Fruit fly (Drosophila melanogaster) whole organism, embryonic: ENCODE measurements around the gene CG15506.

ENCODE experiments used
- Bteb2 ChIP-seq: fragments of 200-800 bp; sonication (Bioruptor generic); optimal IDR thresholded peaks from 2 replicates; lab custom pipeline; 2016; ENCODE audit warnings: missing biosample characterization, missing genetic modification characterization
- CG10462 ChIP-seq: fragments of 200-800 bp; sonication (Bioruptor generic); optimal IDR thresholded peaks from 2 replicates; lab custom pipeline; 2016; ENCODE audit warnings: missing biosample characterization, missing genetic modification characterization
- CG12155 ChIP-seq: fragments of 200-800 bp; sonication (Bioruptor generic); optimal IDR thresholded peaks from 3 replicates; lab custom pipeline; 2016; ENCODE audit warnings: missing biosample characterization, missing genetic modification characterization
- CG13296 ChIP-seq: fragments of 200-800 bp; sonication (Bioruptor generic); optimal IDR thresholded peaks from 3 replicates; lab custom pipeline; 2018; ENCODE audit warnings: missing biosample characterization, mild to moderate bottlenecking, missing genetic modification characterization
- CG14860 ChIP-seq: fragments of 200-800 bp; sonication (Bioruptor generic); IDR thresholded peaks from 3 replicates; pipeline ENCODE4 v1.3.6; 2022; ENCODE audit warnings: missing biosample characterization, missing genetic modification characterization; ENCODE audit not compliant: partially characterized antibody
- CG18599 ChIP-seq: fragments of 200-800 bp; sonication (Bioruptor generic); optimal IDR thresholded peaks from 3 replicates; lab custom pipeline; 2017; ENCODE audit warnings: missing biosample characterization, missing genetic modification characterization, mild to moderate bottlenecking, moderate library complexity, missing genetic modification reagents
- CG18619 ChIP-seq: fragments of 200-800 bp; sonication (Bioruptor generic); optimal IDR thresholded peaks from 3 replicates; lab custom pipeline; 2017; ENCODE audit warnings: missing biosample characterization, mild to moderate bottlenecking, missing genetic modification characterization
- CG2120 ChIP-seq: fragments of 200-800 bp; sonication (Bioruptor generic); optimal IDR thresholded peaks from 3 replicates; lab custom pipeline; 2016; ENCODE audit warnings: missing biosample characterization, missing genetic modification characterization
- CG2199 ChIP-seq: fragments of 200-800 bp; sonication (Bioruptor generic); IDR thresholded peaks from 3 replicates; pipeline ENCODE4 v1.3.6; 2022; ENCODE audit warnings: missing biosample characterization, missing genetic modification characterization
- CG2678 ChIP-seq: fragments of 200-800 bp; sonication (Bioruptor generic); optimal IDR thresholded peaks from 3 replicates; lab custom pipeline; 2019; ENCODE audit warnings: missing biosample characterization, mild to moderate bottlenecking, missing genetic modification characterization, moderate library complexity
- CG2712 ChIP-seq: fragments of 200-800 bp; optimal IDR thresholded peaks from 3 replicates; lab custom pipeline; 2019; ENCODE audit warnings: missing biosample characterization, mild to moderate bottlenecking, missing genetic modification characterization, moderate library complexity
- CG3163 ChIP-seq: fragments of 200-800 bp; sonication (Bioruptor generic); optimal IDR thresholded peaks from 3 replicates; lab custom pipeline; 2016; ENCODE audit warnings: missing biosample characterization, missing genetic modification characterization
- CG32767 ChIP-seq: fragments of 200-800 bp; sonication (Bioruptor generic); IDR thresholded peaks from 2 replicates; pipeline ENCODE4 v1.3.6; 2022; ENCODE audit warnings: missing biosample characterization, missing genetic modification characterization
- CG4360 ChIP-seq: fragments of 200-800 bp; sonication (Bioruptor generic); IDR thresholded peaks from 2 replicates; pipeline ENCODE4 v1.3.6; 2022; ENCODE audit warnings: missing biosample characterization, missing genetic modification characterization
- CG8765 ChIP-seq: fragments of 200-800 bp; sonication (Bioruptor generic); IDR thresholded peaks from 2 replicates; pipeline ENCODE4 v1.3.6; 2022; ENCODE audit warnings: missing biosample characterization, missing genetic modification characterization
- CG9797 ChIP-seq: fragments of 200-800 bp; sonication (Bioruptor generic); optimal IDR thresholded peaks from 3 replicates; lab custom pipeline; 2018; ENCODE audit warnings: missing biosample characterization, mild to moderate bottlenecking, missing genetic modification characterization
- CG9817 ChIP-seq: fragments of 200-800 bp; sonication (Bioruptor generic); optimal IDR thresholded peaks from 2 replicates; lab custom pipeline; 2018; ENCODE audit warnings: missing biosample characterization, mild to moderate bottlenecking, missing genetic modification characterization, moderate library complexity
- CkIIα-i1 ChIP-seq: fragments of 200-800 bp; sonication (Bioruptor generic); IDR thresholded peaks from 2 replicates; pipeline ENCODE4 v1.3.6; 2022; ENCODE audit warnings: missing biosample characterization, missing genetic modification characterization
- E2f1 ChIP-seq: fragments of 200-800 bp; sonication (Bioruptor generic); IDR thresholded peaks from 2 replicates; pipeline ENCODE4 v1.3.6; 2022; ENCODE audit warnings: missing biosample characterization, missing genetic modification characterization
- Fer2 ChIP-seq: fragments of 200-800 bp; sonication (Bioruptor generic); optimal IDR thresholded peaks from 2 replicates; lab custom pipeline; 2018; ENCODE audit warnings: missing biosample characterization, mild to moderate bottlenecking, missing genetic modification characterization, moderate library complexity
- Hey ChIP-seq: fragments of 200-800 bp; sonication (Bioruptor generic); optimal IDR thresholded peaks from 3 replicates; lab custom pipeline; 2018; ENCODE audit warnings: missing biosample characterization, mild to moderate bottlenecking, missing genetic modification characterization
- HmgD ChIP-seq: fragments of 200-800 bp; sonication (Bioruptor generic); optimal IDR thresholded peaks from 3 replicates; lab custom pipeline; 2016; ENCODE audit warnings: missing biosample characterization, missing genetic modification characterization
- MESR4 ChIP-seq: fragments of 200-800 bp; sonication (Bioruptor generic); optimal IDR thresholded peaks from 2 replicates; lab custom pipeline; 2018; ENCODE audit warnings: missing biosample characterization, mild to moderate bottlenecking, missing genetic modification characterization, moderate library complexity
- Meics ChIP-seq: fragments of 200-800 bp; sonication (Bioruptor generic); optimal IDR thresholded peaks from 2 replicates; lab custom pipeline; 2017; ENCODE audit warnings: missing biosample characterization, mild to moderate bottlenecking, missing genetic modification characterization
- NK7.1 ChIP-seq: fragments of 200-800 bp; sonication (Bioruptor generic); optimal IDR thresholded peaks from 3 replicates; lab custom pipeline; 2016; ENCODE audit warnings: missing biosample characterization, missing genetic modification characterization
- Poxn ChIP-seq: fragments of 200-800 bp; sonication (Bioruptor generic); IDR thresholded peaks from 2 replicates; pipeline ENCODE4 v1.3.6; 2022; ENCODE audit warnings: missing biosample characterization, missing genetic modification characterization
- Side ChIP-seq: fragments of 200-800 bp; sonication (Bioruptor generic); optimal IDR thresholded peaks from 2 replicates; lab custom pipeline; 2016; ENCODE audit warnings: missing biosample characterization, missing genetic modification characterization
- br ChIP-seq: fragments of >200 bp; optimal IDR thresholded peaks from 2 replicates; lab custom pipeline; 2017
- btn ChIP-seq: fragments of 200-800 bp; sonication (Bioruptor generic); optimal IDR thresholded peaks from 2 replicates; lab custom pipeline; 2016; ENCODE audit warnings: missing biosample characterization, missing genetic modification characterization
- cad ChIP-seq: fragments of >200 bp; optimal IDR thresholded peaks from 2 replicates; lab custom pipeline; 2017; ENCODE audit warnings: missing biosample characterization, missing genetic modification characterization
- cg ChIP-seq: fragments of 200-800 bp; sonication (Bioruptor generic); optimal IDR thresholded peaks from 3 replicates; lab custom pipeline; 2019; ENCODE audit warnings: missing biosample characterization, mild to moderate bottlenecking, missing genetic modification characterization, moderate library complexity
- chif ChIP-seq, 2 experiments: fragments of 200-800 bp; sonication (Bioruptor generic); optimal IDR thresholded peaks; 3 replicates each; lab custom pipeline; 2016; ENCODE audit warnings: missing biosample characterization in 2 of 2, missing genetic modification characterization in 2 of 2
- croc ChIP-seq: fragments of 200-800 bp; sonication (Bioruptor generic); conservative IDR thresholded peaks from 3 replicates; pipeline ENCODE4 v1.3.6; 2022; ENCODE audit warnings: missing biosample characterization, missing genetic modification characterization
- dati ChIP-seq: fragments of 200-800 bp; sonication (Bioruptor generic); IDR thresholded peaks from 2 replicates; pipeline ENCODE4 v1.3.6; 2022; ENCODE audit warnings: missing biosample characterization, missing genetic modification characterization
- fd96Cb ChIP-seq: fragments of 200-800 bp; sonication (Bioruptor generic); optimal IDR thresholded peaks from 2 replicates; lab custom pipeline; 2018; ENCODE audit warnings: missing biosample characterization, mild to moderate bottlenecking, missing genetic modification characterization, moderate library complexity
- gcm2 ChIP-seq: fragments of 200-800 bp; sonication (Bioruptor generic); optimal IDR thresholded peaks from 2 replicates; lab custom pipeline; 2016; ENCODE audit warnings: missing biosample characterization, missing genetic modification characterization
- hb ChIP-seq: fragments of 200-800 bp; sonication (Bioruptor generic); IDR thresholded peaks from 3 replicates; pipeline ENCODE4 v1.3.6; 2022; ENCODE audit warnings: missing biosample characterization, missing genetic modification characterization; ENCODE audit not compliant: partially characterized antibody
- jumu ChIP-seq: fragments of 200-800 bp; sonication (Bioruptor generic); optimal IDR thresholded peaks from 3 replicates; lab custom pipeline; 2016; ENCODE audit warnings: missing biosample characterization, missing genetic modification characterization
- klu ChIP-seq: fragments of 200-800 bp; sonication (Bioruptor generic); IDR thresholded peaks from 2 replicates; pipeline ENCODE4 v1.3.6; 2022; ENCODE audit warnings: missing biosample characterization, missing genetic modification characterization
- lola ChIP-seq, 3 experiments: fragments of >200 bp in 2 of 3; fragments of 200-800 bp in 1 of 3; sonication (Bioruptor generic) in 1 of 3; optimal IDR thresholded peaks; 2 replicates each; lab custom pipeline; 2017 to 2019; ENCODE audit warnings: missing biosample characterization in 3 of 3, missing genetic modification characterization in 3 of 3, mild to moderate bottlenecking in 1 of 3, moderate library complexity in 1 of 3
- nau ChIP-seq: fragments of 200-800 bp; sonication (Bioruptor generic); optimal IDR thresholded peaks from 3 replicates; lab custom pipeline; 2017; ENCODE audit warnings: missing biosample characterization, mild to moderate bottlenecking, missing genetic modification characterization, missing genetic modification reagents
- ro ChIP-seq: fragments of 200-800 bp; sonication (Bioruptor generic); IDR thresholded peaks from 2 replicates; pipeline ENCODE4 v1.3.6; 2022; ENCODE audit warnings: missing biosample characterization, missing genetic modification characterization
- sim ChIP-seq: fragments of 200-800 bp; sonication (Bioruptor generic); IDR thresholded peaks from 2 replicates; pipeline ENCODE4 v1.3.6; 2022; ENCODE audit warnings: missing biosample characterization, missing genetic modification characterization
- sima ChIP-seq: fragments of 200-800 bp; sonication (Bioruptor generic); optimal IDR thresholded peaks from 2 replicates; lab custom pipeline; 2016; ENCODE audit warnings: missing biosample characterization, missing genetic modification characterization
- sna ChIP-seq: fragments of 200-800 bp; sonication (Bioruptor generic); IDR thresholded peaks from 2 replicates; pipeline ENCODE4 v1.3.6; 2022; ENCODE audit warnings: missing biosample characterization, missing genetic modification characterization; ENCODE audit not compliant: partially characterized antibody
- sug ChIP-seq: fragments of 200-800 bp; optimal IDR thresholded peaks from 2 replicates; lab custom pipeline; 2019; ENCODE audit warnings: missing biosample characterization, mild to moderate bottlenecking, missing genetic modification characterization, moderate library complexity
- tio ChIP-seq: fragments of 200-800 bp; sonication (Bioruptor generic); optimal IDR thresholded peaks from 2 replicates; lab custom pipeline; 2017; ENCODE audit warnings: missing biosample characterization, missing genetic modification characterization, inconsistent platforms
- usp ChIP-seq: fragments of >200 bp; optimal IDR thresholded peaks from 2 replicates; lab custom pipeline; 2017; ENCODE audit warnings: missing biosample characterization, missing genetic modification characterization
- vnd ChIP-seq: fragments of 200-800 bp; sonication (Bioruptor generic); IDR thresholded peaks from 3 replicates; pipeline ENCODE4 v1.3.6; 2022; ENCODE audit warnings: missing biosample characterization, missing genetic modification characterization; ENCODE audit not compliant: partially characterized antibody
- wek ChIP-seq: fragments of 200-800 bp; sonication (Bioruptor generic); optimal IDR thresholded peaks from 3 replicates; lab custom pipeline; 2018; ENCODE audit warnings: missing biosample characterization, mild to moderate bottlenecking, missing genetic modification characterization, moderate library complexity
- zf30C ChIP-seq: fragments of 200-800 bp; sonication (Bioruptor generic); optimal IDR thresholded peaks from 3 replicates; lab custom pipeline; 2018; ENCODE audit warnings: missing biosample characterization, mild to moderate bottlenecking, missing genetic modification characterization

The CG15506 gene

DNA sequence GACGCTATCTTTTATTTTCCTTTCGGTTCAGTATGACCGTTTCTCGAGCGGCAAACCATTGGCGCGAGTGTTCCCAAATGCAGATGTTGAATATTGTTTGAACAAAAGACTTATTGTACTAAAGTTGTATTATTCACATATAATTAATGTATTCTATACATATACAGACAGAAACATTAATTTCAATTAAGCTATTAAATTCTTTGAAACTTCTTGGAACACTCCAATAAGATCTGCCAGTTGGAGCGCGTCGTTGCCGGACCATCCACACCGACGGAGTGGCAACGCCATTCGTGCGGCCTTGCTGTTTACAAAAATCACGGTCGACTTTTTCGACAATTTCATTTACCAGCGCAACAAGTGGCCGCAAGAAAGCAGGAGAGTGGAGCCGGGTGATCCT, 26.6 kb downstream of the CG15506 start, which contains the start of the genes Wdr24 and IntS11 (continued):
- TF ChIP-seq cad (GFP tag; lab: Kevin White, UChicago): no peak
- TF ChIP-seq hb (GFP tag; lab: Robert Waterston, UW): no peak
- TF ChIP-seq nau (GFP tag; lab: Kevin White, UChicago): no peak
- 0 out of 2 replicates have a peak, but pooled peaks have one; percentile 49 for TF ChIP-seq sim
- TF ChIP-seq Poxn (GFP tag; lab: Robert Waterston, UW): peak; percentile 87
- TF ChIP-seq zf30C: no peak
- peak; percentile 18; the same call in 1 of the 2 replicates for TF ChIP-seq ro (GFP tag; lab: Robert Waterston, UW)
- 0 out of 2 replicates have a peak, but pooled peaks have one; percentile 39 for TF ChIP-seq dati (GFP tag; lab: Robert Waterston, UW)
- no peak for TF ChIP-seq CG10462 (GFP tag; lab: Kevin White, UChicago)
- TF ChIP-seq btn: no peak
- peak; percentile 87 for TF ChIP-seq CG9797
- TF ChIP-seq CG12155 (GFP tag; lab: Kevin White, UChicago): peak; percentile 89
- TF ChIP-seq Hey (tag; lab: Kevin White, UChicago): no peak
- peak; percentile 85; the same call in 1 of the 2 replicates for TF ChIP-seq CG8765 (GFP tag; lab: Robert Waterston, UW)
- TF ChIP-seq sug (tag; lab: Kevin White, UChicago): peak; percentile 89
- peak; percentile 67 for TF ChIP-seq CG18619 (GFP tag; lab: Kevin White, UChicago)
- TF ChIP-seq wek: peak; percentile 22
- no peak for TF ChIP-seq NK7.1
- TF ChIP-seq tio: no peak
- TF ChIP-seq cg (GFP tag; lab: Kevin White, UChicago): no peak
- TF ChIP-seq CG3163 (GFP tag; lab: Kevin White, UChicago): no peak
- TF ChIP-seq CG32767 (GFP tag; lab: Robert Waterston, UW): peak; percentile 75
- peak; percentile 52; the same call in 2 of the 3 replicates for TF ChIP-seq vnd (GFP tag; lab: Robert Waterston, UW)
- peak; percentile 32 for TF ChIP-seq HmgD (GFP tag; lab: Kevin White, UChicago)
- peak; percentile 68 for TF ChIP-seq CG13296
- TF ChIP-seq CG18599 (GFP tag; lab: Kevin White, UChicago): peak; percentile 84
- no peak for TF ChIP-seq CkIIα-i1
- TF ChIP-seq sima (GFP tag; lab: Kevin White, UChicago): no peak
- peak; percentile 70 for TF ChIP-seq Bteb2 (GFP tag; lab: Kevin White, UChicago)
- peak; percentile 97 for TF ChIP-seq CG2120
- peak; percentile 92 for TF ChIP-seq klu (GFP tag; lab: Robert Waterston, UW)
- TF ChIP-seq E2f1 (GFP tag; lab: Robert Waterston, UW): peak; percentile 90
- no peak for TF ChIP-seq Side (GFP tag; lab: Kevin White, UChicago)
- TF ChIP-seq MESR4 (GFP tag; lab: Kevin White, UChicago): peak; percentile 52
- TF ChIP-seq CG2712 (tag; lab: Kevin White, UChicago): peak; percentile 81
- peak; percentile 56 for TF ChIP-seq jumu (GFP tag; lab: Kevin White, UChicago)
- TF ChIP-seq br (lab: Kevin White, UChicago): no peak
- peak; percentile 4 for TF ChIP-seq gcm2
- TF ChIP-seq CG4360 (GFP tag; lab: Robert Waterston, UW): 0 out of 2 replicates have a peak, but pooled peaks have one; percentile 32
- peak; percentile 88 for TF ChIP-seq CG2678
- peak; percentile 24; the same call in 1 of the 2 replicates for TF ChIP-seq sna (GFP tag; lab: Robert Waterston, UW)
- peak; percentile 82 for TF ChIP-seq Meics
- no peak for TF ChIP-seq usp (GFP tag; lab: Kevin White, UChicago)
- peak; percentile 75 for TF ChIP-seq croc
- peak in 1 of 3 experiments; percentile 49 for TF ChIP-seq lola (GFP tag; optimal IDR thresholded peaks at IDR 0.05; lab: Kevin White, UChicago)
- peak; percentile 80 for TF ChIP-seq Fer2 (tag; lab: Kevin White, UChicago)
- peak; percentile 70; the same call in 2 of the 3 replicates for TF ChIP-seq CG2199 (GFP tag; lab: Robert Waterston, UW)
- TF ChIP-seq fd96Cb (tag; lab: Kevin White, UChicago): peak; percentile 75
- TF ChIP-seq chif (GFP tag; optimal IDR thresholded peaks at IDR 0.05; lab: Kevin White, UChicago): peak; percentile 28 to 71
- TF ChIP-seq CG9817 (tag; lab: Kevin White, UChicago): peak; percentile 93
- TF ChIP-seq CG14860 (GFP tag; lab: Robert Waterston, UW): no peak
